Worm (Caenorhabditis elegans): ENCODE data around the gene clec-74.

ce11 chrIV:3956095-3956494 lies 710 bp upstream of the clec-74 start, which contains the start of gene clec-73:
- no peak for TF ChIP-seq ceh-43 (GFP tag; optimal IDR thresholded peaks at IDR 0.05)
- no peak for TF ChIP-seq pha-4 (tag; optimal IDR thresholded peaks at IDR 0.05)
- no peak for TF ChIP-seq snpc-4 (tag; optimal IDR thresholded peaks at IDR 0.05)
- no peak for TF ChIP-seq lin-32 (GFP tag; optimal IDR thresholded peaks at IDR 0.05)
- TF ChIP-seq elt-3 (tag; optimal IDR thresholded peaks at IDR 0.05) = no peak
- no peak for TF ChIP-seq ces-1 (GFP tag; optimal IDR thresholded peaks at IDR 0.05)
- TF ChIP-seq unc-39 (tag; optimal IDR thresholded peaks at IDR 0.05) = no peak
- no peak for TF ChIP-seq nhr-28 (tag; optimal IDR thresholded peaks at IDR 0.05)
- no peak for TF ChIP-seq unc-120 (tag; optimal IDR thresholded peaks at IDR 0.05; ENCODE audit: poor library complexity, severe bottlenecking)
- no peak for TF ChIP-seq nhr-76 (tag; optimal IDR thresholded peaks at IDR 0.05)
- no peak for TF ChIP-seq elt-1 (tag; optimal IDR thresholded peaks at IDR 0.05; ENCODE audit: borderline replicate concordance, insufficient read depth)
- no peak for TF ChIP-seq drap-1 (GFP tag; optimal IDR thresholded peaks at IDR 0.05)
- no peak for TF ChIP-seq lin-13 (tag; optimal IDR thresholded peaks at IDR 0.05)
